Worm (Caenorhabditis elegans): ENCODE data around the gene srx-32.
"Not testable (repeated sequence)": the region's sequence is repeated elsewhere in the genome, so short reads cannot be mapped to it uniquely, and the experiment has no call there.

srx-32 gene

DNA sequence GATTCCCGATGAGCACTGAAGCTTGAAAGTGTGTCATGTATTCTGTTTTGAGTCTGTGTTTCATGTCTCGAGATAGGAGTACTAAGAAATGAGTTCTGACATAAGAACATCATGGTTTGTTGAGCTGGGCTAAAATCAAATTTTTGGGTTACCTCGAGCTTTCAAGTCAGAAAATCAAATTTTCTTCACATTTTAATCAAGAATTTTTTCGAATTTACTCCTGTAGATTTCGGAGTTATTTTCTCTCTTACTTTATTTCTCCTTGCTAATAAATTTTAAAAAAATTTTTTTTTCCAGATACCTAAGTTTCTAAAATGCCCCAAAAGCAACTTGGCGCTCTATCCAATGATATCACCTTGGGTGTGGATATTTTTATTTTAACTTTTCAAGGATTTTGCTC is 5.6 kb upstream of the srx-32 start, which contains the start of gene F41H8.2:
Gene F41H8.2 (plus strand): TSS at position 301 of the 400 bp plus-strand sequence.
- TF ChIP-seq elt-3 (tag; optimal IDR thresholded peaks at IDR 0.05): no peak
- no peak for TF ChIP-seq efl-3 (GFP tag; optimal IDR thresholded peaks at IDR 0.05)
- no peak for TF ChIP-seq elt-2 (tag; optimal IDR thresholded peaks at IDR 0.05)
- TF ChIP-seq lir-3 (tag; optimal IDR thresholded peaks at IDR 0.05; ENCODE audit: poor library complexity): no peak
- no peak for TF ChIP-seq ets-5 (GFP tag; IDR thresholded peaks at IDR 0.05)
- no peak for TF ChIP-seq nhr-47 (tag; optimal IDR thresholded peaks at IDR 0.05)
- TF ChIP-seq unc-62 (GFP tag; optimal IDR thresholded peaks at IDR 0.05): no peak
- no peak for TF ChIP-seq skn-1 (tag; optimal IDR thresholded peaks at IDR 0.05)
- TF ChIP-seq nhr-85 (tag): no peak
- TF ChIP-seq ceh-63 (GFP tag; optimal IDR thresholded peaks at IDR 0.05): no peak
- TF ChIP-seq hpl-2 (GFP tag; optimal IDR thresholded peaks at IDR 0.05): no peak
- TF ChIP-seq ceh-88 (GFP tag; IDR thresholded peaks at IDR 0.05): no peak

DNA sequence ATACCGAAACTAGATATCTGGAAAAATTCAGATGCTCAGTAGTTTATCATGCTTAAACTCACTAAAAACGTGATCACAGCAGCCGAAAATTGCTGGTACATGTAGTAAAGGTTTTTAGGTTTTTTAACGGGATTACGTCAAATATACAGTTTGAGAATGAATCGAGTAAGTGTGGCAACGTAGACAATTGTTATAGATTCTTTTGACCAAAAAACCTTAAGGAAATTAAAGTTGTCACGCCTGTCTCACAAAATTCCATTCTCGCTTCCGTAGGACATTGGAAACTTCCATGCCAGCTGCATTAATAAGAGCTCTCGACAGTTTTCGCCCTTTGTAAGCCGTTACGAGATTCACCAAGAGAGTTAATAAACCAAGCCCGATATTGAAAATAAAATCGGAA is 2.4 kb upstream of the srx-32 start, which contains the start of gene srx-31:
Gene srx-31 (minus strand): TSS at position 101 of the 400 bp plus-strand sequence.
- TF ChIP-seq nhr-19 (GFP tag; conservative IDR thresholded peaks at IDR 0.05); mdl-1 (tag; optimal IDR thresholded peaks at IDR 0.05); rnt-1 (tag; optimal IDR thresholded peaks at IDR 0.05): not testable (repeated sequence)

DNA sequence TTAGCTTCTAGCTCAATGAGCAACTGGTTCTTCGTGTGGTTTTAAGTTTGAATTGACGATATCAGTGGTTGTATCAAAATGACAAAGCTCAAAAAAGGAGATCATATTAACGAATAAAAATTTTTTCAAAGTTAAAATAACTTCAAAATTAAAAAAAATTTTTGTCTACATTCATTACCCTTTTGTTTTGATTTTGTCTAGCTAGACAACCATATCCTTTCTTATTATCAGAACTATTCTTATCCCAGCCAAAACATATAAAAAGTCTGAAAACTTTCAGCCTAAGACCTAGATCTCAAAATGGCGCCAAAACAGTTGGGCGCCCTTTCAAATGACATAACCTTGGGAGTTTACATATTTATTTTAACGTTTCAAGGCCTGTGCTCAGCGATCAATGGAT is 3.3 kb downstream of the srx-32 start, which contains the start of gene R13D11.1:
Gene R13D11.1 (plus strand): TSS at position 301 of the 400 bp plus-strand sequence.
- TF ChIP-seq ceh-8 (GFP tag; optimal IDR thresholded peaks at IDR 0.05): no peak

DNA sequence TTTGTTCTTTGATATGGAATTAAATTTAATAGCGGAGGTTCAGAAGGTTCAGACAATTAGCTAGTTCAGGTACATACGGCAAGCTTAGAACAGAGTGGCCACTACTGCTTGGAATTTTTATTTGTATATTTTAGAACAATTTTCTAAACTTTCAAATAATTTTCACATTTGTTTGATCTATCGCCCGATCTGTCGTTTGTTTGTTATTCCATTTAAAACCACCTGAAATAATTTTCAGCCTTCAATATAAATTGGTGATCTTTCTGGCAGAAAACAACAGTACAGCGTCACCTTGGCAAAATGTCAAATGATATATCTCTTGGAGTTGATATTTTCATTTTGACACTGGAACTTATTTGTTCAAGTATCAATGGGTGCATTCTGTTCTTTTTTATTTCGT is 5.8 kb downstream of the srx-32 start, which contains the start of gene R13D11.3:
Gene R13D11.3 (plus strand): TSS at position 301 of the 400 bp plus-strand sequence.
- TF ChIP-seq ets-5 (GFP tag; IDR thresholded peaks at IDR 0.05) (no peak), lin-39 (tag; optimal IDR thresholded peaks at IDR 0.05) (no peak), fkh-10 (GFP tag; optimal IDR thresholded peaks at IDR 0.05) (no peak), fkh-8 (tag; optimal IDR thresholded peaks at IDR 0.05) (no peak), pqm-1 (tag; optimal IDR thresholded peaks at IDR 0.05) (no peak), zag-1 (tag; optimal IDR thresholded peaks at IDR 0.05) (no peak), pag-3 (tag; optimal IDR thresholded peaks at IDR 0.05; ENCODE audit: borderline replicate concordance, insufficient read depth) (no peak), nhr-90 (tag; optimal IDR thresholded peaks at IDR 0.05; ENCODE audit: poor library complexity) (no peak), snpc-4 (tag; optimal IDR thresholded peaks at IDR 0.05) (no peak), unc-62 (GFP tag; optimal IDR thresholded peaks at IDR 0.05) (no peak)

DNA sequence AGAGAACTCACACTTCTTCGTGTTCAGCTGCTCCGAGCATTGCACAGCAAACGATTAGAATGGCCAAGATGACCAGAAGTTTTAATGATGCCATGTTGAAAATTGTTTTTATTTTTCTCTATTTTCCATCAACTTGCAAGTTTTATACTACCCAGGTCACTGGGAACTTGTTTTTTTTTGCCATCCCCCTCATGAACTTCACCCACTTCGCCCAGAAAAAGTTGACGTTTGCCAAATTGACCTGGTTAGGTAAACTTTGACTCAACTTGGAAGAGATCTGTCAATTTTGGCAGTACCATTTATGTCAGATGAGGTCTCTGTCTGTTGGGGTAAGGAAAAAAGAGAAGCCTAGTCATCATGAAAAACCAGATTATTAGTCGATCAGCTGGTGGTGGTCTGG is 7.4 kb downstream of the srx-32 start, which contains the start of gene R13D11.10:
Gene R13D11.10 (minus strand): TSS at position 101 of the 400 bp plus-strand sequence.
- TF ChIP-seq pag-3 (tag; optimal IDR thresholded peaks at IDR 0.05; ENCODE audit: borderline replicate concordance, insufficient read depth) (no peak), nhr-237 (tag; optimal IDR thresholded peaks at IDR 0.05) (no peak), unc-98 (GFP tag; IDR thresholded peaks at IDR 0.05) (no peak), nhr-77 (tag; optimal IDR thresholded peaks at IDR 0.05) (no peak), rnt-1 (tag; optimal IDR thresholded peaks at IDR 0.05) (no peak), lin-13 (GFP tag; optimal IDR thresholded peaks at IDR 0.05) (no peak), lsy-2 (tag; optimal IDR thresholded peaks at IDR 0.05) (no peak), blmp-1 (tag; optimal IDR thresholded peaks at IDR 0.05) (no peak), ceh-63 (GFP tag; optimal IDR thresholded peaks at IDR 0.05) (no peak)

DNA sequence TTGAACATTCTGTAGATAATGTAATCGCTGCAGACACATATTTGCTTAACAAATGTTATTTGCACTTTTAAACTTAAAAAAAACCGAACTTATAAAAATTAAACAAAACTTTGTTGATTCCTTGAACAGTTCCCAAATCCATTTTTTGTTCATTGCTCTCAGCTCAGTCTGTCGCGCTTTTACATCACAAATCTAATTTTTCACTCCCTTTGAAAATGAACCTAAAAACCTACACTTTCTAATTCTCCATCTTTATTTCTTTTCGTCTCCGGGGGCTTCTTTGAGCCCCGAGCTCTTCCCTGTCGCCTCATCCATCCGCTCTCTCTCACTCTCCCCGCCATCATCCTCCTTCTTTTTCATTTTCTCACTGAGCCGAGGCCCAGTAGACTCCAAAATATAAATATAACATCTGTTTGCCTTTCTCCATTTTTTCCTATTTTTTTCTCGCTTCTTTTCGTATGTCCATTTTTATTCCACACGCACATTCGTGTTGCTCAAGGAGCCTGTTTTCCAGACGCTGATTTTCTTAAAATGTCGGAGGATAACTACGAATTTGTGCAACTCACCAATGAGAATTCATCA is 10.2 kb downstream of the srx-32 start, which contains the start of gene R13D11.4:
Gene R13D11.4 (plus strand): TSS at position 532 of the 582 bp plus-strand sequence.
- TF ChIP-seq skn-1 (tag; optimal IDR thresholded peaks at IDR 0.05) (peak; percentile 8), mdl-1 (tag; optimal IDR thresholded peaks at IDR 0.05) (no peak), nhr-11 (tag; optimal IDR thresholded peaks at IDR 0.05) (no peak), lin-14 (GFP tag; optimal IDR thresholded peaks at IDR 0.05) (no peak), aly-2 (tag; optimal IDR thresholded peaks at IDR 0.05) (no peak), nhr-20 (tag; optimal IDR thresholded peaks at IDR 0.05) (peak; percentile 32), swsn-7 (tag; optimal IDR thresholded peaks at IDR 0.05) (peak; percentile 16), rnt-1 (tag; optimal IDR thresholded peaks at IDR 0.05) (no peak), fkh-10 (GFP tag; optimal IDR thresholded peaks at IDR 0.05) (peak; percentile 39), ces-1 (GFP tag; optimal IDR thresholded peaks at IDR 0.05) (peak; percentile 12), vab-15 (tag; optimal IDR thresholded peaks at IDR 0.05) (no peak), ceh-90 (tag; optimal IDR thresholded peaks at IDR 0.05) (no peak), ceh-82 (tag; optimal IDR thresholded peaks at IDR 0.05) (peak in 1 of 3 experiments; percentile 39), Y116A8C.19 (tag; optimal IDR thresholded peaks at IDR 0.05; ENCODE audit: borderline replicate concordance) (no peak), snu-23 (GFP tag; optimal IDR thresholded peaks at IDR 0.05) (peak; percentile 28), jun-1 (tag; optimal IDR thresholded peaks at IDR 0.05) (no peak)

Measured in whole organism, L1 larva.